Worm (Caenorhabditis elegans) whole organism, midembryonic: ENCODE data around the gene phf-10.

ENCODE experiments used
- T22C8.4 ChIP-seq: fragments of 200-800 bp; sonication (Bioruptor generic); IDR thresholded peaks from 2 replicates; pipeline ENCODE4 v1.3.6; 2022; ENCODE audit warnings: missing genetic modification characterization, missing compliant biosample characterization
- cog-1 ChIP-seq: sonication (generic microtip); optimal IDR thresholded peaks from 2 replicates; lab custom pipeline; 2016; ENCODE audit warnings: missing genetic modification characterization, missing compliant biosample characterization
- flt-1 ChIP-seq: fragments of 200-800 bp; sonication (Bioruptor generic); IDR thresholded peaks from 2 replicates; pipeline ENCODE4 v1.3.6; 2022; ENCODE audit warnings: missing genetic modification characterization, missing compliant biosample characterization
- klf-2 ChIP-seq: fragments of 200-800 bp; sonication (Bioruptor generic); conservative IDR thresholded peaks from 2 replicates; pipeline ENCODE4 v1.3.6; 2022; ENCODE audit warnings: missing genetic modification reagents, missing genetic modification characterization, missing compliant biosample characterization
- med-1 ChIP-seq: sonication (generic microtip); optimal IDR thresholded peaks from 2 replicates; lab custom pipeline; 2017; ENCODE audit warnings: missing genetic modification characterization, mild to moderate bottlenecking, missing compliant biosample characterization, antibody characterized with exemption, missing genetic modification reagents; ENCODE audit not compliant: insufficient read depth
- ref-1 ChIP-seq: fragments of 200-800 bp; sonication (Bioruptor generic); conservative IDR thresholded peaks from 2 replicates; pipeline ENCODE4 v1.3.6; 2022; ENCODE audit warnings: missing genetic modification reagents, missing genetic modification characterization, missing compliant biosample characterization
- tab-1 ChIP-seq: fragments of 200-800 bp; sonication (Bioruptor generic); IDR thresholded peaks from 2 replicates; pipeline ENCODE4 v1.3.6; 2022; ENCODE audit warnings: missing genetic modification characterization, missing compliant biosample characterization
- ztf-23 ChIP-seq: fragments of 200-800 bp; sonication (Bioruptor generic); IDR thresholded peaks from 2 replicates; pipeline ENCODE4 v1.3.6; 2022; ENCODE audit warnings: missing genetic modification reagents, missing genetic modification characterization, missing compliant biosample characterization
- ztf-29 ChIP-seq: fragments of 200-800 bp; sonication (Bioruptor generic); IDR thresholded peaks from 2 replicates; pipeline ENCODE4 v1.3.6; 2022; ENCODE audit warnings: missing genetic modification reagents, missing genetic modification characterization, missing compliant biosample characterization

- TF ChIP-seq ref-1 (no peak), klf-2 (GFP tag; lab: Robert Waterston, UW) (no peak), ztf-29 (no peak), cog-1 (tag; lab: Kevin White, UChicago) (no peak), T22C8.4 (GFP tag; lab: Robert Waterston, UW) (no peak), flt-1 (GFP tag; lab: Robert Waterston, UW) (no peak), ztf-23 (GFP tag; lab: Robert Waterston, UW) (no peak), tab-1 (no peak), med-1 (no peak)
These were observed 1.1 kb upstream of the phf-10 start, which contains the start of gene nhr-15 for ce11 chrV:312421-312820.
